Worm (Caenorhabditis elegans): Measurements from ENCODE around the gene T25D10.4.

- TF ChIP-seq ztf-11 (tag; optimal IDR thresholded peaks at IDR 0.05) (no peak), rnt-1 (tag; optimal IDR thresholded peaks at IDR 0.05) (no peak)
Measured at ce11 chrII:6374646-6375045, 35.4 kb downstream of the T25D10.4 start.

Measured in whole organism, L1 larva.